Worm (Caenorhabditis elegans) whole organism, L1 larva: ENCODE data around the gene B0495.9.

Experiments
- ama-1 ChIP-seq: fragments of 150-350 bp; optimal IDR thresholded peaks from 2 replicates; lab custom pipeline; 2014
- ceh-82 ChIP-seq, 3 experiments: fragments of 150-350 bp in 1 of 3; sonication (generic microtip) in 2 of 3; optimal IDR thresholded peaks; 2 replicates each; lab custom pipeline; 2014 to 2017; ENCODE audit warnings: missing biosample characterization in 3 of 3, missing genetic modification characterization in 3 of 3
- fos-1 ChIP-seq: fragments of 150-350 bp; optimal IDR thresholded peaks from 2 replicates; lab custom pipeline; 2014; ENCODE audit warnings: missing biosample characterization, missing genetic modification characterization
- pqm-1 ChIP-seq: sonication (generic microtip); optimal IDR thresholded peaks from 3 replicates; lab custom pipeline; 2017; ENCODE audit warnings: missing biosample characterization, missing genetic modification characterization
- rnt-1 ChIP-seq: sonication (generic microtip); optimal IDR thresholded peaks from 2 replicates; lab custom pipeline; 2016; ENCODE audit warnings: mild to moderate bottlenecking, missing genetic modification characterization, moderate library complexity, missing compliant biosample characterization
- unc-62 ChIP-seq: fragments of 150-350 bp; optimal IDR thresholded peaks from 2 replicates; lab custom pipeline; 2014; ENCODE audit warnings: missing biosample characterization, missing genetic modification reagents, missing genetic modification characterization

DNA sequence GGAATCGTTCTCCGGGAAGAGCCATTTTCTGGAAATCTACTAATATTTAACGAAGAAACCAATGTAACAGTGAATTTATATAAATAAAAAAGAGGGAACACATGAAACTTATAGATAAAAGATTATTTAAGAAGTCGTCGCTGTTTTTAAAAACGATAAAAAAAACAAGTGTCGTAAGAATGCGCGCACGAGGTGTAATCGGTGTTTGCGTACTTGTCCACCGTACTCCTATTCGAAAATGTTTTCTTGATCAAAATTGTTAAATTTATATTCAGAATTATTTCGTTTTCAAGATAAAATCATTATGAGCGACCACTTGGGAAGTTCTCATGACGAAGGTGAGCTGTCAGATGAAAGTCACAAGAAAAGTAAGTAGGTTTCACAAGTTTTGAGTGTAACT lies 9.5 kb downstream of the B0495.9 start, which contains the start of the genes moa-2 and cdk-11.1:
- no peak for TF ChIP-seq fos-1
- no peak for TF ChIP-seq rnt-1 (tag; lab: Kevin White, UChicago)
- TF ChIP-seq pqm-1 (tag; lab: Kevin White, UChicago): no peak
- TF ChIP-seq ama-1 (lab: Kevin White, UChicago): no peak
- no peak for TF ChIP-seq unc-62 (GFP tag; lab: Kevin White, UChicago)
- peak in 1 of 3 experiments; percentile 1 for TF ChIP-seq ceh-82 (tag; optimal IDR thresholded peaks at IDR 0.05; lab: Kevin White, UChicago)
